Fruit fly (Drosophila melanogaster) whole organism: ENCODE measurements around the gene CG11791.

ENCODE experiments used
- CG8478 ChIP-seq: fragments of >200 bp; optimal IDR thresholded peaks from 2 replicates; lab custom pipeline; 2018; ENCODE audit warnings: inconsistent platforms
- Dll ChIP-seq: fragments of >200 bp; optimal IDR thresholded peaks from 2 replicates; lab custom pipeline; 2017
- EcR ChIP-seq, 2 experiments: fragments of >200 bp; optimal IDR thresholded peaks; 2 replicates each; lab custom pipeline; 2017; ENCODE audit warnings: missing biosample characterization in 2 of 2, missing genetic modification characterization in 2 of 2, missing genetic modification reagents in 2 of 2
- pan ChIP-seq: fragments of >200 bp; optimal IDR thresholded peaks from 2 replicates; lab custom pipeline; 2017
- psq ChIP-seq: fragments of >200 bp; optimal IDR thresholded peaks from 2 replicates; lab custom pipeline; 2017
- usp ChIP-seq: fragments of >200 bp; optimal IDR thresholded peaks from 2 replicates; lab custom pipeline; 2017; ENCODE audit warnings: missing biosample characterization, missing genetic modification characterization, mixed read lengths

DNA sequence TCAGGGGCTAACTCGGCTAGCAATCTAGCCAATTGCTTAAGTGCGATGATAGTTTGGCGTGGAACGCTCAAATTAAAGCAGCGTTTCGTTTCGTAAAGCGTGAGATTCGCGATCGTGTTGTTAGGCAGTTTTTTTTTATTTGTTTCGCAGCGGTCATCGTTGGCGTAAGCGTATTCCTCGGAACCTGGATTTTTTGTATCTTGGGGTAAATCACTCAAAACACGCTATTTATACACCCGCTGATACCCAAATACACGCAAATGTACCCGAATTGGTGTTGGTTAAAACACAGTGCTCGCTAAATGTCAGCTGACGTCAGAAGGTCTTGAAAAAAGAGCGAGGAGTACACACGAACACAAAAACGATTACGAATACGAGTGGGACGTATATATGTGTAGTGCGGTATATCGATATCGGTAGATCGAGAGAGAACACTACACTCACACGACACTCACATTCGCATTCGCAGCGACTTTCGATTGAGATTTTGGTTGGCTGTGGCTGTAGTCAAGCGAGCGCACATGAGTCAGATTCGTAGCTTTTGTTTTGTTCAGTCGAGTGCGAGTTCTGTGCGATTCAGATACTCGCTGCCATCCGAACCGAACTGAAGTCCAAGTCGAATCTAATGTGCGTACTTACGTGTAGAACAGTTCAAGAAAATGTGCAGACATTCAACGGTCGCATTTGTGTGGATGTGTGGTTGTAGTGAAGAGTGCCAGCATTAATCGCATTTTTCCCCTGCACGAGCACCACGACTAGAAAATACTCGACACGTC, 514 bp downstream of the CG11791 start:
- no peak for TF ChIP-seq Dll (lab: Kevin White, UChicago)
- TF ChIP-seq pan (lab: Kevin White, UChicago): no peak
- TF ChIP-seq psq (lab: Kevin White, UChicago): no peak
- no peak for TF ChIP-seq usp (GFP tag; lab: Kevin White, UChicago)
- TF ChIP-seq EcR (GFP tag; optimal IDR thresholded peaks at IDR 0.05; lab: Kevin White, UChicago): no peak
- TF ChIP-seq CG8478 (lab: Kevin White, UChicago): no peak
